Worm (Caenorhabditis elegans) whole organism, early embryonic: Measurements from ENCODE around the gene fbxb-53.

Source experiments
- B0310.2 ChIP-seq: sonication (generic microtip); optimal IDR thresholded peaks from 2 replicates; lab custom pipeline; 2016; ENCODE audit warnings: mild to moderate bottlenecking, missing genetic modification characterization, missing compliant biosample characterization
- F13C5.2 ChIP-seq: sonication (generic microtip); optimal IDR thresholded peaks from 2 replicates; lab custom pipeline; 2017; ENCODE audit warnings: mild to moderate bottlenecking, missing genetic modification characterization, inconsistent platforms, missing compliant biosample characterization
- aly-1 ChIP-seq: sonication (generic microtip); optimal IDR thresholded peaks from 2 replicates; lab custom pipeline; 2016; ENCODE audit warnings: missing genetic modification characterization, missing compliant biosample characterization
- ama-1 ChIP-seq: fragments of 150-350 bp; optimal IDR thresholded peaks from 2 replicates; lab custom pipeline; 2014
- ceh-13 ChIP-seq: fragments of 200-800 bp; sonication (Bioruptor generic); optimal IDR thresholded peaks from 2 replicates; lab custom pipeline; 2018; ENCODE audit warnings: mild to moderate bottlenecking, missing genetic modification characterization, missing compliant biosample characterization
- ceh-36 ChIP-seq: sonication (generic microtip); optimal IDR thresholded peaks from 2 replicates; lab custom pipeline; 2016; ENCODE audit warnings: missing genetic modification characterization, inconsistent platforms, missing compliant biosample characterization
- ets-7 ChIP-seq: sonication (generic microtip); optimal IDR thresholded peaks from 2 replicates; lab custom pipeline; 2016; ENCODE audit warnings: missing genotype, missing genetic modification characterization, missing compliant biosample characterization
- flt-1 ChIP-seq: fragments of 200-800 bp; sonication (Bioruptor generic); IDR thresholded peaks from 2 replicates; pipeline ENCODE4 v1.3.6; 2022; ENCODE audit warnings: missing genetic modification characterization, missing compliant biosample characterization
- hmbx-1 ChIP-seq: sonication (generic microtip); optimal IDR thresholded peaks from 2 replicates; lab custom pipeline; 2016; ENCODE audit warnings: mild to moderate bottlenecking, missing genetic modification characterization, missing compliant biosample characterization
- hmg-4 ChIP-seq: fragments of 200-800 bp; sonication (Bioruptor generic); optimal IDR thresholded peaks from 2 replicates; lab custom pipeline; 2018; ENCODE audit warnings: mild to moderate bottlenecking, missing genetic modification characterization, missing compliant biosample characterization
- hnd-1 ChIP-seq: sonication (generic microtip); optimal IDR thresholded peaks from 2 replicates; lab custom pipeline; 2016; ENCODE audit warnings: missing genetic modification characterization, missing compliant biosample characterization
- pes-1 ChIP-seq: fragments of 200-800 bp; sonication (Bioruptor generic); IDR thresholded peaks from 2 replicates; pipeline ENCODE4 v1.3.6; 2022; ENCODE audit warnings: missing genetic modification reagents, missing genetic modification characterization, missing compliant biosample characterization
- scrt-1 ChIP-seq: fragments of 200-800 bp; sonication (Bioruptor generic); IDR thresholded peaks from 2 replicates; pipeline ENCODE4 v1.3.6; 2022; ENCODE audit warnings: missing genetic modification characterization, missing compliant biosample characterization
- sea-1 ChIP-seq: fragments of 200-800 bp; sonication (Bioruptor generic); conservative IDR thresholded peaks from 2 replicates; pipeline ENCODE4 v1.3.6; 2022; ENCODE audit warnings: missing genetic modification characterization, missing compliant biosample characterization
- tbx-11 ChIP-seq: fragments of 200-800 bp; sonication (Bioruptor generic); IDR thresholded peaks from 2 replicates; pipeline ENCODE4 v1.3.6; 2022; ENCODE audit warnings: missing genetic modification characterization, missing compliant biosample characterization
- tbx-37 ChIP-seq: fragments of 200-800 bp; sonication (Bioruptor generic); conservative IDR thresholded peaks from 2 replicates; pipeline ENCODE4 v1.3.6; 2022; ENCODE audit warnings: missing genetic modification reagents, missing genetic modification characterization, missing compliant biosample characterization
- tra-4 ChIP-seq: sonication (generic microtip); optimal IDR thresholded peaks from 2 replicates; lab custom pipeline; 2017; ENCODE audit warnings: missing genetic modification characterization, missing compliant biosample characterization

fbxb-53 gene

ce11 chrII:1750413-1750812 lies 6.3 kb upstream of the fbxb-53 start, which contains the start of the genes F36H5.13 and F36H5.8:
Gene F36H5.13, minus strand, starts transcription at chrII:1750513.
Gene F36H5.8, minus strand, starts transcription at chrII:1750686.
- TF ChIP-seq pes-1 (GFP tag; lab: Robert Waterston, UW) = no peak
- TF ChIP-seq B0310.2 (tag; lab: Kevin White, UChicago) = no peak
- TF ChIP-seq F13C5.2 (tag; lab: Kevin White, UChicago) = no peak
- no peak for TF ChIP-seq ceh-13 (GFP tag; lab: Kevin White, UChicago)
- no peak for TF ChIP-seq tra-4
- no peak for TF ChIP-seq tbx-37
- no peak for TF ChIP-seq aly-1 (tag; lab: Kevin White, UChicago)
- no peak for TF ChIP-seq sea-1
- TF ChIP-seq hmbx-1 (tag; lab: Kevin White, UChicago) = no peak

ce11 chrII:1752990-1753389 lies 3.7 kb upstream of the fbxb-53 start, which contains the start of gene F36H5.9:
Gene F36H5.9, minus strand, starts transcription at chrII:1753090.
- no peak for TF ChIP-seq ceh-13 (GFP tag; lab: Kevin White, UChicago)
- TF ChIP-seq hmg-4 (GFP tag; lab: Kevin White, UChicago) = no peak
- no peak for TF ChIP-seq F13C5.2 (tag; lab: Kevin White, UChicago)
- no peak for TF ChIP-seq tbx-37
- no peak for TF ChIP-seq sea-1
- TF ChIP-seq tra-4 = no peak

ce11 chrII:1756072-1756471 lies 610 bp upstream of the fbxb-53 start, which contains the start of gene F36H5.17:
Gene F36H5.17, minus strand, starts transcription at chrII:1756172.
- TF ChIP-seq ets-7 (tag; lab: Kevin White, UChicago) = no peak
- no peak for TF ChIP-seq ama-1 (lab: Kevin White, UChicago)
- TF ChIP-seq ceh-13 (GFP tag; lab: Kevin White, UChicago) = no peak
- TF ChIP-seq F13C5.2 (tag; lab: Kevin White, UChicago) = no peak
- no peak for TF ChIP-seq aly-1 (tag; lab: Kevin White, UChicago)
- no peak for TF ChIP-seq ceh-36 (tag; lab: Kevin White, UChicago)
- no peak for TF ChIP-seq flt-1 (GFP tag; lab: Robert Waterston, UW)
- TF ChIP-seq hmbx-1 (tag; lab: Kevin White, UChicago) = no peak
- TF ChIP-seq tbx-11 (GFP tag; lab: Robert Waterston, UW) = no peak
- TF ChIP-seq hmg-4 (GFP tag; lab: Kevin White, UChicago) = no peak
- TF ChIP-seq hnd-1 (tag; lab: Kevin White, UChicago) = no peak

- TF ChIP-seq B0310.2 (tag; lab: Kevin White, UChicago) = no peak
- no peak for TF ChIP-seq tbx-37
- no peak for TF ChIP-seq flt-1 (GFP tag; lab: Robert Waterston, UW)
Measured at ce11 chrII:1757033-1757432, 351 bp downstream of the fbxb-53 start, which contains the start of gene F36H5.10. Gene F36H5.10, plus strand, starts transcription at chrII:1757333.

ce11 chrII:1759602-1760001 lies 2.9 kb downstream of the fbxb-53 start, which contains the start of gene F36H5.18:
Gene F36H5.18, plus strand, starts transcription at chrII:1759902.
- TF ChIP-seq ceh-36 (tag; lab: Kevin White, UChicago) (no peak), ets-7 (tag; lab: Kevin White, UChicago) (no peak)

ce11 chrII:1761564-1761963 lies 4.9 kb downstream of the fbxb-53 start, which contains the start of gene F36H5.4:
Gene F36H5.4, plus strand, starts transcription at chrII:1761864.
- TF ChIP-seq pes-1 (GFP tag; lab: Robert Waterston, UW) (no peak), aly-1 (tag; lab: Kevin White, UChicago) (no peak), sea-1 (no peak), ceh-13 (GFP tag; lab: Kevin White, UChicago) (no peak), tbx-11 (GFP tag; lab: Robert Waterston, UW) (no peak), ama-1 (lab: Kevin White, UChicago) (no peak), flt-1 (GFP tag; lab: Robert Waterston, UW) (no peak), F13C5.2 (tag; lab: Kevin White, UChicago) (no peak), scrt-1 (GFP tag; lab: Robert Waterston, UW) (no peak), hmbx-1 (tag; lab: Kevin White, UChicago) (no peak), B0310.2 (tag; lab: Kevin White, UChicago) (no peak), ceh-36 (tag; lab: Kevin White, UChicago) (no peak), hnd-1 (tag; lab: Kevin White, UChicago) (no peak)

- no peak for TF ChIP-seq B0310.2 (tag; lab: Kevin White, UChicago)
- TF ChIP-seq sea-1 = no peak
- TF ChIP-seq hmbx-1 (tag; lab: Kevin White, UChicago) = no peak
- no peak for TF ChIP-seq aly-1 (tag; lab: Kevin White, UChicago)
- TF ChIP-seq tra-4 = no peak
- TF ChIP-seq F13C5.2 (tag; lab: Kevin White, UChicago) = no peak
- TF ChIP-seq ets-7 (tag; lab: Kevin White, UChicago) = no peak
- no peak for TF ChIP-seq tbx-11 (GFP tag; lab: Robert Waterston, UW)
- TF ChIP-seq ama-1 (lab: Kevin White, UChicago) = no peak
- TF ChIP-seq hnd-1 (tag; lab: Kevin White, UChicago) = no peak
Measured at ce11 chrII:1763072-1763471, 6.4 kb downstream of the fbxb-53 start, which contains the start of gene math-28. Gene math-28, plus strand, starts transcription at chrII:1763372.

ce11 chrII:1766715-1767114 lies 10.0 kb downstream of the fbxb-53 start:
- TF ChIP-seq tra-4 (no peak), tbx-11 (GFP tag; lab: Robert Waterston, UW) (no peak), ceh-36 (tag; lab: Kevin White, UChicago) (no peak), hnd-1 (tag; lab: Kevin White, UChicago) (no peak), ama-1 (lab: Kevin White, UChicago) (no peak), tbx-37 (no peak)
